Worm (Caenorhabditis elegans) whole organism, L4 larva: ENCODE results near the gene C34E7.3.

Source experiments
- F10B5.3 ChIP-seq: sonication (generic microtip); optimal IDR thresholded peaks from 2 replicates; lab custom pipeline; 2016; ENCODE audit warnings: mild to moderate bottlenecking, missing genetic modification characterization, missing compliant biosample characterization
- F26F4.8 ChIP-seq: fragments of 200-800 bp; sonication (Bioruptor generic); conservative IDR thresholded peaks from 2 replicates; pipeline ENCODE4 v1.3.6; 2022; ENCODE audit warnings: missing genetic modification characterization, missing compliant biosample characterization
- F44E2.7 ChIP-seq: fragments of 200-800 bp; sonication (Bioruptor generic); IDR thresholded peaks from 2 replicates; pipeline ENCODE4 v2.1.2; 2022; ENCODE audit warnings: missing genetic modification characterization, missing compliant biosample characterization
- F49E8.2 ChIP-seq: sonication (generic microtip); optimal IDR thresholded peaks from 2 replicates; lab custom pipeline; 2016; ENCODE audit warnings: missing compliant biosample characterization, mild to moderate bottlenecking, missing genetic modification characterization, borderline replicate concordance
- T26A8.4 ChIP-seq: fragments of 200-800 bp; sonication (Bioruptor generic); IDR thresholded peaks from 2 replicates; pipeline ENCODE4 v1.3.6; 2022; ENCODE audit warnings: missing genetic modification characterization, missing compliant biosample characterization
- Y105C5A.15 ChIP-seq: fragments of 200-800 bp; sonication (Bioruptor generic); IDR thresholded peaks from 2 replicates; pipeline ENCODE4 v1.3.6; 2022; ENCODE audit warnings: missing genetic modification characterization, missing compliant biosample characterization
- ZK337.2 ChIP-seq: fragments of 200-800 bp; sonication (Bioruptor generic); IDR thresholded peaks from 2 replicates; pipeline ENCODE4 v1.3.6; 2022; ENCODE audit warnings: missing genetic modification reagents, missing genetic modification characterization, missing compliant biosample characterization
- ZK546.5 ChIP-seq, 2 experiments: sonication (generic microtip); optimal IDR thresholded peaks; 2 replicates each; lab custom pipeline; 2017; ENCODE audit warnings: missing biosample characterization in 2 of 2, missing genetic modification characterization in 2 of 2
- aha-1 ChIP-seq: fragments of 150-350 bp; peaks from one replicate; lab custom pipeline; 2014; ENCODE audit warnings: missing biosample characterization, missing genetic modification characterization
- aly-2 ChIP-seq: sonication (generic microtip); optimal IDR thresholded peaks from 2 replicates; lab custom pipeline; 2018; ENCODE audit warnings: missing biosample characterization, missing genetic modification characterization
- ama-1 ChIP-seq: fragments of 150-350 bp; optimal IDR thresholded peaks from 2 replicates; lab custom pipeline; 2014; ENCODE audit warnings: inconsistent platforms, mixed read lengths
- arid-1 ChIP-seq: fragments of 200-800 bp; sonication (Bioruptor generic); conservative IDR thresholded peaks from 2 replicates; pipeline ENCODE4 v1.3.6; 2022; ENCODE audit warnings: missing genetic modification reagents, missing genetic modification characterization, missing compliant biosample characterization
- attf-4 ChIP-seq: sonication (generic microtip); optimal IDR thresholded peaks from 3 replicates; lab custom pipeline; 2017; ENCODE audit warnings: missing biosample characterization, missing genetic modification characterization
- ceh-28 ChIP-seq: fragments of 150-350 bp; optimal IDR thresholded peaks from 2 replicates; lab custom pipeline; 2014; ENCODE audit warnings: missing biosample characterization, missing genetic modification reagents, missing genetic modification characterization
- ceh-44 ChIP-seq: fragments of 200-800 bp; sonication (Bioruptor generic); IDR thresholded peaks from 2 replicates; pipeline ENCODE4 v1.3.6; 2022; ENCODE audit warnings: missing genetic modification reagents, missing genetic modification characterization, missing compliant biosample characterization
- ces-1 ChIP-seq: fragments of 150-350 bp; sonication (generic microtip); optimal IDR thresholded peaks from 4 replicates; lab custom pipeline; 2014; ENCODE audit warnings: missing biosample characterization, missing genetic modification reagents, missing genetic modification characterization
- ctbp-1 ChIP-seq: fragments of 200-800 bp; sonication (Bioruptor generic); IDR thresholded peaks from 2 replicates; pipeline ENCODE4 v1.3.6; 2022; ENCODE audit warnings: missing genetic modification reagents, missing genetic modification characterization, missing compliant biosample characterization
- daf-8 ChIP-seq: fragments of 200-800 bp; sonication (Bioruptor generic); IDR thresholded peaks from 2 replicates; pipeline ENCODE4 v1.3.6; 2022; ENCODE audit warnings: missing genetic modification characterization, missing compliant biosample characterization
- dmd-9 ChIP-seq: fragments of 200-800 bp; sonication (Bioruptor generic); IDR thresholded peaks from 2 replicates; pipeline ENCODE4 v1.3.6; 2022; ENCODE audit warnings: missing genetic modification reagents, missing genetic modification characterization, missing compliant biosample characterization
- dpl-1 ChIP-seq: fragments of 150-350 bp; optimal IDR thresholded peaks from 2 replicates; lab custom pipeline; 2014; ENCODE audit warnings: missing biosample characterization, missing genetic modification reagents, missing genetic modification characterization
- dve-1 ChIP-seq: sonication (generic microtip); optimal IDR thresholded peaks from 2 replicates; lab custom pipeline; 2017; ENCODE audit warnings: antibody characterized with exemption, mild to moderate bottlenecking, missing genetic modification characterization, missing compliant biosample characterization; ENCODE audit not compliant: insufficient read depth
- egl-43 ChIP-seq: fragments of 200-800 bp; sonication (Bioruptor generic); IDR thresholded peaks from 2 replicates; pipeline ENCODE4 v1.3.6; 2022; ENCODE audit warnings: missing genetic modification reagents, missing genetic modification characterization, missing compliant biosample characterization
- gei-8 ChIP-seq: fragments of 200-800 bp; sonication (Bioruptor generic); optimal IDR thresholded peaks from 2 replicates; lab custom pipeline; 2018; ENCODE audit warnings: mild to moderate bottlenecking, missing genetic modification characterization, missing compliant biosample characterization
- hlh-11 ChIP-seq: fragments of 200-800 bp; sonication (Bioruptor generic); optimal IDR thresholded peaks from 2 replicates; lab custom pipeline; 2018; ENCODE audit warnings: mild to moderate bottlenecking, missing genetic modification characterization, missing compliant biosample characterization
- hmg-1.1 ChIP-seq: fragments of 200-800 bp; sonication (Bioruptor generic); IDR thresholded peaks from 2 replicates; pipeline ENCODE4 v1.3.6; 2022; ENCODE audit warnings: missing genetic modification reagents, missing genetic modification characterization, missing compliant biosample characterization
- jun-1 ChIP-seq: fragments of 150-350 bp; optimal IDR thresholded peaks from 2 replicates; lab custom pipeline; 2014; ENCODE audit warnings: missing biosample characterization, missing genetic modification reagents, missing genetic modification characterization
- lim-7 ChIP-seq: fragments of 200-800 bp; sonication (Bioruptor generic); IDR thresholded peaks from 2 replicates; pipeline ENCODE4 v1.3.6; 2022; ENCODE audit warnings: missing genetic modification characterization, missing compliant biosample characterization
- lin-1 ChIP-seq: fragments of 200-800 bp; sonication (Bioruptor generic); IDR thresholded peaks from 2 replicates; pipeline ENCODE4 v1.3.6; 2022; ENCODE audit warnings: missing genetic modification reagents, missing genetic modification characterization, missing compliant biosample characterization
- lin-13 ChIP-seq: fragments of 150-350 bp; optimal IDR thresholded peaks from 2 replicates; lab custom pipeline; 2014; ENCODE audit warnings: missing biosample characterization, missing genetic modification reagents, missing genetic modification characterization
- lin-29 ChIP-seq: fragments of 200-800 bp; sonication (Bioruptor generic); IDR thresholded peaks from 2 replicates; pipeline ENCODE4 v1.3.6; 2022; ENCODE audit warnings: missing genetic modification reagents, missing genetic modification characterization, missing compliant biosample characterization
- lin-38 ChIP-seq: fragments of 200-800 bp; sonication (Bioruptor generic); IDR thresholded peaks from 2 replicates; pipeline ENCODE4 v1.3.6; 2022; ENCODE audit warnings: missing genetic modification reagents, missing genetic modification characterization, missing compliant biosample characterization
- lir-3 ChIP-seq: sonication (generic microtip); optimal IDR thresholded peaks from 2 replicates; lab custom pipeline; 2016; ENCODE audit warnings: mild to moderate bottlenecking, missing genetic modification characterization, missing compliant biosample characterization
- lsy-2 ChIP-seq, 2 experiments: fragments of 150-350 bp in 1 of 2; sonication (generic microtip) in 1 of 2; optimal IDR thresholded peaks; 2 replicates each; lab custom pipeline; 2014 to 2017; ENCODE audit warnings: missing biosample characterization in 2 of 2, missing genetic modification characterization in 2 of 2
- mep-1 ChIP-seq: fragments of 150-350 bp; sonication (generic microtip); optimal IDR thresholded peaks from 3 replicates; lab custom pipeline; 2014; ENCODE audit warnings: missing biosample characterization, missing genetic modification characterization
- mes-2 ChIP-seq: sonication (generic microtip); optimal IDR thresholded peaks from 2 replicates; lab custom pipeline; 2016; ENCODE audit warnings: missing genotype, mild to moderate bottlenecking, missing genetic modification characterization, missing compliant biosample characterization; ENCODE audit not compliant: poor library complexity, severe bottlenecking
- mxl-2 ChIP-seq: fragments of 200-800 bp; sonication (Bioruptor generic); conservative IDR thresholded peaks from 2 replicates; pipeline ENCODE4 v1.3.6; 2022; ENCODE audit warnings: missing genetic modification reagents, missing genetic modification characterization, missing compliant biosample characterization
- mxl-3 ChIP-seq: fragments of 200-800 bp; sonication (Bioruptor generic); optimal IDR thresholded peaks from 2 replicates; lab custom pipeline; 2018; ENCODE audit warnings: mild to moderate bottlenecking, missing genetic modification characterization, missing compliant biosample characterization
- nhr-10 ChIP-seq: fragments of 150-350 bp; optimal IDR thresholded peaks from 2 replicates; lab custom pipeline; 2014; ENCODE audit warnings: missing biosample characterization, missing genetic modification characterization
- nhr-11 ChIP-seq: fragments of 150-350 bp; optimal IDR thresholded peaks from 2 replicates; lab custom pipeline; 2014; ENCODE audit warnings: missing biosample characterization, missing genetic modification characterization
- nhr-111 ChIP-seq: fragments of 200-800 bp; sonication (Bioruptor generic); optimal IDR thresholded peaks from 2 replicates; lab custom pipeline; 2018; ENCODE audit warnings: mild to moderate bottlenecking, missing genetic modification characterization, missing compliant biosample characterization
- nhr-25 ChIP-seq: sonication (generic microtip); optimal IDR thresholded peaks from 2 replicates; lab custom pipeline; 2017; ENCODE audit warnings: missing genetic modification characterization, mild to moderate bottlenecking, missing compliant biosample characterization, antibody characterized with exemption, moderate library complexity, borderline replicate concordance; ENCODE audit not compliant: insufficient read depth
- nhr-42 ChIP-seq: fragments of 200-800 bp; sonication (Bioruptor generic); IDR thresholded peaks from 2 replicates; pipeline ENCODE4 v1.3.6; 2022; ENCODE audit warnings: missing genetic modification characterization, missing compliant biosample characterization
- pha-4 ChIP-seq, 2 experiments: fragments of 150-350 bp in 1 of 2; fragments of 200-800 bp in 1 of 2; sonication (Bioruptor generic) in 1 of 2; IDR thresholded peaks in 1 of 2; optimal IDR thresholded peaks in 1 of 2; 2 replicates each; pipeline versions ENCODE4 v1.3.6 to Lab custom; 2014 to 2022; ENCODE audit warnings: missing genetic modification characterization in 2 of 2, missing genetic modification reagents in 2 of 2, missing biosample characterization in 1 of 2, missing compliant biosample characterization in 1 of 2
- sdz-12 ChIP-seq: fragments of 200-800 bp; sonication (Bioruptor generic); optimal IDR thresholded peaks from 2 replicates; lab custom pipeline; 2018; ENCODE audit warnings: mild to moderate bottlenecking, missing genetic modification characterization, missing compliant biosample characterization
- set-16 ChIP-seq: fragments of 200-800 bp; sonication (Bioruptor generic); IDR thresholded peaks from 2 replicates; pipeline ENCODE4 v1.3.6; 2022; ENCODE audit warnings: missing genetic modification reagents, missing genetic modification characterization, missing compliant biosample characterization
- tag-97 ChIP-seq: fragments of 200-800 bp; sonication (Bioruptor generic); IDR thresholded peaks from 2 replicates; pipeline ENCODE4 v1.3.6; 2022; ENCODE audit warnings: missing genetic modification characterization, missing compliant biosample characterization
- tra-1 ChIP-seq: fragments of 200-800 bp; sonication (Bioruptor generic); IDR thresholded peaks from 2 replicates; pipeline ENCODE4 v1.3.6; 2022; ENCODE audit warnings: missing genetic modification reagents, missing genetic modification characterization, missing compliant biosample characterization
- unc-130 ChIP-seq: sonication (generic microtip); optimal IDR thresholded peaks from 2 replicates; lab custom pipeline; 2016; ENCODE audit warnings: missing genetic modification reagents, missing genetic modification characterization, missing compliant biosample characterization
- unc-39 ChIP-seq: sonication (generic microtip); optimal IDR thresholded peaks from 2 replicates; lab custom pipeline; 2017; ENCODE audit warnings: missing biosample characterization, missing genetic modification characterization
- zag-1 ChIP-seq: fragments of 150-350 bp; optimal IDR thresholded peaks from 2 replicates; lab custom pipeline; 2014; ENCODE audit warnings: missing biosample characterization, missing genetic modification characterization
- ztf-11 ChIP-seq: fragments of 150-350 bp; optimal IDR thresholded peaks from 2 replicates; lab custom pipeline; 2014; ENCODE audit warnings: missing biosample characterization, missing genetic modification characterization
- ztf-7 ChIP-seq: fragments of 150-350 bp; optimal IDR thresholded peaks from 2 replicates; lab custom pipeline; 2014; ENCODE audit warnings: missing biosample characterization, missing genetic modification characterization

C34E7.3 gene

ce11 chrX:12934768-12935167 is 4.7 kb downstream of the C34E7.3 start, which contains the start of gene gmap-1 (continued):
- TF ChIP-seq set-16 = peak; percentile 38; the same call in 1 of the 2 replicates
- no peak for TF ChIP-seq egl-43
- no peak for TF ChIP-seq ceh-28 (tag; lab: Kevin White, UChicago)
- no peak for TF ChIP-seq nhr-111 (GFP tag; lab: Kevin White, UChicago)
- no peak for TF ChIP-seq lin-38 (GFP tag; lab: Robert Waterston, UW)
- no peak for TF ChIP-seq jun-1 (tag; lab: Kevin White, UChicago)
- TF ChIP-seq dve-1 (tag; lab: Kevin White, UChicago) = no peak
- TF ChIP-seq dmd-9 (GFP tag; lab: Robert Waterston, UW) = no peak
- TF ChIP-seq F10B5.3 (tag; lab: Kevin White, UChicago) = no peak
- TF ChIP-seq F26F4.8 = no peak
- TF ChIP-seq ces-1 (GFP tag; lab: Kevin White, UChicago) = no peak
- peak; percentile 79 for TF ChIP-seq aha-1 (tag; lab: Kevin White, UChicago)
- TF ChIP-seq lim-7 (GFP tag; lab: Robert Waterston, UW) = no peak
- TF ChIP-seq Y105C5A.15 (GFP tag; lab: Robert Waterston, UW) = no peak
- no peak for TF ChIP-seq zag-1 (tag; lab: Kevin White, UChicago)
- no peak for TF ChIP-seq lin-1 (GFP tag; lab: Robert Waterston, UW)
- TF ChIP-seq nhr-11 (tag; lab: Kevin White, UChicago) = no peak
- TF ChIP-seq ZK337.2 (GFP tag; lab: Robert Waterston, UW) = no peak
- no peak for TF ChIP-seq lin-29
- no peak for TF ChIP-seq ztf-7 (tag; lab: Kevin White, UChicago)
- TF ChIP-seq nhr-25 (tag; lab: Kevin White, UChicago) = peak; percentile 82
- TF ChIP-seq mes-2 = peak; percentile 9
- TF ChIP-seq daf-8 (GFP tag; lab: Robert Waterston, UW) = no peak
- TF ChIP-seq nhr-42 = no peak
- TF ChIP-seq unc-39 (tag; lab: Kevin White, UChicago) = no peak
- TF ChIP-seq tag-97 (GFP tag; lab: Robert Waterston, UW) = no peak
- TF ChIP-seq mxl-2 (GFP tag; lab: Robert Waterston, UW) = no peak
- no peak for TF ChIP-seq gei-8
- TF ChIP-seq aly-2 (tag; lab: Kevin White, UChicago) = no peak
- no peak for TF ChIP-seq attf-4 (tag; lab: Kevin White, UChicago)
- no peak for TF ChIP-seq unc-130 (GFP tag; lab: Kevin White, UChicago)
- no peak for TF ChIP-seq pha-4 (GFP tag; IDR thresholded peaks at IDR 0.05; lab: Robert Waterston, UW)
- TF ChIP-seq pha-4 (tag; optimal IDR thresholded peaks at IDR 0.05; lab: Kevin White, UChicago) = no peak
- no peak for TF ChIP-seq F44E2.7 (GFP tag; lab: Robert Waterston, UW)
- no peak for TF ChIP-seq ZK546.5 (tag; optimal IDR thresholded peaks at IDR 0.05; lab: Kevin White, UChicago)
- TF ChIP-seq hlh-11 = peak; percentile 43
- 0 out of 2 replicates have a peak, but pooled peaks have one; percentile 34 for TF ChIP-seq tra-1
- no peak for TF ChIP-seq hmg-1.1 (GFP tag; lab: Robert Waterston, UW)
- TF ChIP-seq ama-1 (lab: Kevin White, UChicago) = no peak
- TF ChIP-seq ztf-11 = no peak
- no peak for TF ChIP-seq T26A8.4 (GFP tag; lab: Robert Waterston, UW)
- TF ChIP-seq F49E8.2 (tag; lab: Kevin White, UChicago) = no peak
- no peak for TF ChIP-seq dpl-1 (GFP tag; lab: Kevin White, UChicago)
- TF ChIP-seq lin-13 (GFP tag; lab: Kevin White, UChicago) = no peak
- no peak for TF ChIP-seq sdz-12 (GFP tag; lab: Kevin White, UChicago)
- TF ChIP-seq arid-1 (GFP tag; lab: Robert Waterston, UW) = no peak
- no peak for TF ChIP-seq ctbp-1 (GFP tag; lab: Robert Waterston, UW)
- no peak for TF ChIP-seq nhr-10
- TF ChIP-seq lir-3 (tag; lab: Kevin White, UChicago) = no peak
- peak; percentile 91 for TF ChIP-seq mxl-3 (GFP tag; lab: Kevin White, UChicago)
- no peak for TF ChIP-seq mep-1
- TF ChIP-seq lsy-2 (tag; optimal IDR thresholded peaks at IDR 0.05; lab: Kevin White, UChicago) = no peak
- TF ChIP-seq ceh-44 (GFP tag; lab: Robert Waterston, UW) = no peak
